Worm (Caenorhabditis elegans) whole organism, late embryonic: ENCODE data around the gene F28F9.3.

Experiments
- C08G9.2 ChIP-seq: sonication (generic microtip); optimal IDR thresholded peaks from 2 replicates; lab custom pipeline; 2016; ENCODE audit warnings: mild to moderate bottlenecking, missing genetic modification characterization, moderate library complexity, missing compliant biosample characterization
- C38D4.7 ChIP-seq: fragments of 200-800 bp; sonication (Bioruptor generic); optimal IDR thresholded peaks from 2 replicates; lab custom pipeline; 2018; ENCODE audit warnings: mild to moderate bottlenecking, missing genetic modification characterization, moderate library complexity, missing compliant biosample characterization
- K02D7.2 ChIP-seq: sonication (generic microtip); optimal IDR thresholded peaks from 2 replicates; lab custom pipeline; 2017; ENCODE audit warnings: mild to moderate bottlenecking, missing genetic modification characterization, missing compliant biosample characterization
- Y22D7AL.16 ChIP-seq: sonication (generic microtip); optimal IDR thresholded peaks from 2 replicates; lab custom pipeline; 2016; ENCODE audit warnings: missing genetic modification characterization, missing compliant biosample characterization
- ahr-1 ChIP-seq: sonication (generic microtip); optimal IDR thresholded peaks from 2 replicates; lab custom pipeline; 2016; ENCODE audit warnings: missing genetic modification characterization, missing compliant biosample characterization
- ceh-14 ChIP-seq: sonication (generic microtip); optimal IDR thresholded peaks from 2 replicates; lab custom pipeline; 2016; ENCODE audit warnings: missing genotype, missing genetic modification characterization, missing compliant biosample characterization
- ceh-18 ChIP-seq: sonication (generic microtip); optimal IDR thresholded peaks from 2 replicates; lab custom pipeline; 2016; ENCODE audit warnings: missing genetic modification characterization, missing compliant biosample characterization
- ceh-19 ChIP-seq: fragments of 200-800 bp; sonication (Bioruptor generic); optimal IDR thresholded peaks from 2 replicates; lab custom pipeline; 2018; ENCODE audit warnings: mild to moderate bottlenecking, missing genetic modification characterization, missing compliant biosample characterization
- ceh-2 ChIP-seq: sonication (generic microtip); optimal IDR thresholded peaks from 2 replicates; lab custom pipeline; 2016; ENCODE audit warnings: missing genotype, missing genetic modification characterization, missing compliant biosample characterization
- ceh-31 ChIP-seq: sonication (generic microtip); optimal IDR thresholded peaks from 2 replicates; lab custom pipeline; 2016; ENCODE audit warnings: missing genetic modification characterization, missing compliant biosample characterization
- ceh-45 ChIP-seq: fragments of 200-800 bp; sonication (Bioruptor generic); IDR thresholded peaks from 2 replicates; pipeline ENCODE4 v1.3.6; 2022; ENCODE audit warnings: missing genetic modification reagents, missing genetic modification characterization, missing compliant biosample characterization
- ceh-48 ChIP-seq: sonication (generic microtip); optimal IDR thresholded peaks from 2 replicates; lab custom pipeline; 2016; ENCODE audit warnings: missing genetic modification characterization, inconsistent platforms, missing compliant biosample characterization
- ceh-9 ChIP-seq: sonication (generic microtip); optimal IDR thresholded peaks from 2 replicates; lab custom pipeline; 2016; ENCODE audit warnings: mild to moderate bottlenecking, missing genetic modification characterization, inconsistent platforms, missing compliant biosample characterization
- elt-2 ChIP-seq: sonication (generic microtip); optimal IDR thresholded peaks from 2 replicates; lab custom pipeline; 2016; ENCODE audit warnings: missing genetic modification reagents, missing genetic modification characterization, missing compliant biosample characterization
- elt-4 ChIP-seq: sonication (generic microtip); optimal IDR thresholded peaks from 2 replicates; lab custom pipeline; 2016; ENCODE audit warnings: missing genetic modification characterization, missing compliant biosample characterization
- ets-4 ChIP-seq: sonication (generic microtip); optimal IDR thresholded peaks from 2 replicates; lab custom pipeline; 2016; ENCODE audit warnings: missing genetic modification characterization, missing compliant biosample characterization
- eyg-1 ChIP-seq: sonication (generic microtip); optimal IDR thresholded peaks from 2 replicates; lab custom pipeline; 2016; ENCODE audit warnings: missing genotype, missing genetic modification characterization, missing compliant biosample characterization
- fkh-10 ChIP-seq: fragments of 150-350 bp; optimal IDR thresholded peaks from 2 replicates; lab custom pipeline; 2014; ENCODE audit warnings: missing biosample characterization, missing genetic modification reagents, missing genetic modification characterization
- hlh-13 ChIP-seq: fragments of 200-800 bp; sonication (Bioruptor generic); optimal IDR thresholded peaks from 2 replicates; lab custom pipeline; 2018; ENCODE audit warnings: mild to moderate bottlenecking, missing genetic modification characterization, missing compliant biosample characterization
- hlh-30 ChIP-seq: sonication (generic microtip); optimal IDR thresholded peaks from 2 replicates; lab custom pipeline; 2017; ENCODE audit warnings: antibody characterized with exemption, missing genetic modification characterization, missing compliant biosample characterization; ENCODE audit not compliant: insufficient read depth
- hlh-6 ChIP-seq: sonication (generic microtip); optimal IDR thresholded peaks from 2 replicates; lab custom pipeline; 2016; ENCODE audit warnings: missing genotype, missing genetic modification characterization, missing compliant biosample characterization
- hlh-8 ChIP-seq: sonication (generic microtip); optimal IDR thresholded peaks from 2 replicates; lab custom pipeline; 2016; ENCODE audit warnings: missing genotype, missing genetic modification characterization, missing compliant biosample characterization
- lim-6 ChIP-seq: sonication (generic microtip); optimal IDR thresholded peaks from 2 replicates; lab custom pipeline; 2016; ENCODE audit warnings: missing genetic modification characterization, missing compliant biosample characterization
- lin-11 ChIP-seq: fragments of 200-800 bp; sonication (Bioruptor generic); optimal IDR thresholded peaks from 2 replicates; lab custom pipeline; 2018; ENCODE audit warnings: mild to moderate bottlenecking, missing genetic modification characterization, missing compliant biosample characterization
- madf-2 ChIP-seq: sonication (generic microtip); optimal IDR thresholded peaks from 2 replicates; lab custom pipeline; 2017; ENCODE audit warnings: missing genetic modification characterization, missing compliant biosample characterization
- nfya-1 ChIP-seq: sonication (generic microtip); optimal IDR thresholded peaks from 2 replicates; lab custom pipeline; 2017; ENCODE audit warnings: missing genetic modification characterization, mild to moderate bottlenecking, missing compliant biosample characterization, antibody characterized with exemption, moderate library complexity
- nhr-232 ChIP-seq: sonication (generic microtip); optimal IDR thresholded peaks from 2 replicates; lab custom pipeline; 2016; ENCODE audit warnings: missing genetic modification characterization, missing compliant biosample characterization
- npax-4 ChIP-seq: sonication (generic microtip); optimal IDR thresholded peaks from 2 replicates; lab custom pipeline; 2016; ENCODE audit warnings: missing genetic modification characterization, missing compliant biosample characterization
- pha-4 ChIP-seq: fragments of 150-350 bp; optimal IDR thresholded peaks from 2 replicates; lab custom pipeline; 2018; ENCODE audit warnings: missing biosample characterization, missing genetic modification reagents, missing genetic modification characterization
- ref-2 ChIP-seq: sonication (generic microtip); optimal IDR thresholded peaks from 2 replicates; lab custom pipeline; 2016; ENCODE audit warnings: missing genetic modification characterization, missing compliant biosample characterization
- sox-2 ChIP-seq: fragments of 200-800 bp; sonication (Bioruptor generic); IDR thresholded peaks from 2 replicates; pipeline ENCODE4 v1.3.6; 2022; ENCODE audit warnings: missing genetic modification reagents, missing genetic modification characterization, missing compliant biosample characterization
- syd-9 ChIP-seq: sonication (generic microtip); optimal IDR thresholded peaks from 2 replicates; lab custom pipeline; 2016; ENCODE audit warnings: mild to moderate bottlenecking, missing genetic modification characterization, moderate library complexity, missing compliant biosample characterization
- tbx-2 ChIP-seq: sonication (generic microtip); optimal IDR thresholded peaks from 2 replicates; lab custom pipeline; 2016; ENCODE audit warnings: missing genetic modification characterization, missing compliant biosample characterization
- tbx-7 ChIP-seq: sonication (generic microtip); optimal IDR thresholded peaks from 2 replicates; lab custom pipeline; 2016; ENCODE audit warnings: missing genotype, missing genetic modification characterization, missing compliant biosample characterization
- ttx-3 ChIP-seq: sonication (generic microtip); optimal IDR thresholded peaks from 2 replicates; lab custom pipeline; 2016; ENCODE audit warnings: missing genetic modification reagents, missing genetic modification characterization, missing compliant biosample characterization
- unc-3 ChIP-seq, 2 experiments: fragments of 200-800 bp in 1 of 2; sonication (Bioruptor generic) in 1 of 2; sonication (generic microtip) in 1 of 2; conservative IDR thresholded peaks in 1 of 2; optimal IDR thresholded peaks in 1 of 2; 2 replicates each; pipeline versions ENCODE4 v1.3.6 to Lab custom; 2016 to 2022; ENCODE audit warnings: missing compliant biosample characterization in 2 of 2, missing genetic modification characterization in 2 of 2, missing genetic modification reagents in 1 of 2
- unc-42 ChIP-seq: sonication (generic microtip); optimal IDR thresholded peaks from 2 replicates; lab custom pipeline; 2016; ENCODE audit warnings: missing genotype, missing genetic modification characterization, missing compliant biosample characterization
- ztf-16 ChIP-seq: sonication (generic microtip); optimal IDR thresholded peaks from 2 replicates; lab custom pipeline; 2017; ENCODE audit warnings: missing genetic modification characterization, missing compliant biosample characterization

Gene F28F9.3

DNA sequence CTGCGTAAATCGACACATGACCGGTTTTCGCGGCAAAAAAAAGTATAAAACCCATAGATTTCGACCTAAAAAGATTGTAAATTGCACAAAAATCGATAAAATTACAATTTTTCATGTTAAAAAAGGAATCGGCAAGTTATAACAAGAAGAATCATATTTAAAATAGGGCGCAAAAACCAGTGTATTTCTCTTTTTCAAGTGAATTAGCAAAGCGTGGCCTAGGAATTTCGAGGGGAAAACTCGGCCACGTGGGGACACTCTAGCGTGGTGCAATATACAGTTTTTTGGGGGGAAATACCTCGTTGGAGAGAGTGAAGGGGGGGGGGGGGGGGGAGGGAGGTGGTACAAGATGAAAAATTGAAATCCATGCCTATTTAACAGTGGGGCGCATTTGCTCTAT is 19.1 kb upstream of the F28F9.3 start:
- TF ChIP-seq nfya-1 (tag; lab: Kevin White, UChicago) (no peak), elt-4 (tag; lab: Kevin White, UChicago) (no peak), hlh-6 (no peak), ceh-9 (tag; lab: Kevin White, UChicago) (no peak), ceh-31 (tag; lab: Kevin White, UChicago) (peak; percentile 4), tbx-7 (tag; lab: Kevin White, UChicago) (no peak)

DNA sequence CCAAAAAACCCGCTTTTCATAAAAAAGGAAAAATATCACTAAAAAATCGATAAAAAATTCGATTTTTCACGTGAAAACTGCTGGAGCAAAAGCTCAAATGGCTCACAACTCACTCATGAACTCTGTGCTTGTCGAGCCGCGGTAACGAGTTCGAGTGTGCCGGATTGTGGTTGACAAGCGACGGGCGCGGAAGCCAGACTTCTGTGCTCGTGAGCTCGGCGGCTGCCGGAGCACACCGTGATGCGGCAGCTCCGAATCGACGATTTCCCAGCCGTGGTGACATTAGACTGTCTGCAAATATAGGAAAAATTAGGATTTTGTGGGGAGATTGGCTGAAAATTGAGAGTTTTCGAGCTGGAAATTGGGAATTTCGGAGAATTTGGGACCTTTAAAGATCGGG is 13.9 kb upstream of the F28F9.3 start:
- TF ChIP-seq K02D7.2 (no peak), ceh-18 (tag; lab: Kevin White, UChicago) (no peak), ttx-3 (tag; lab: Kevin White, UChicago) (no peak), ceh-19 (GFP tag; lab: Kevin White, UChicago) (no peak), ets-4 (tag; lab: Kevin White, UChicago) (no peak), hlh-30 (tag; lab: Kevin White, UChicago) (no peak), syd-9 (no peak), nfya-1 (tag; lab: Kevin White, UChicago) (no peak), sox-2 (no peak), npax-4 (tag; lab: Kevin White, UChicago) (no peak), C08G9.2 (tag; lab: Kevin White, UChicago) (no peak), madf-2 (tag; lab: Kevin White, UChicago) (no peak), pha-4 (tag; lab: Kevin White, UChicago) (no peak), unc-42 (tag; lab: Kevin White, UChicago) (no peak), C38D4.7 (GFP tag; lab: Kevin White, UChicago) (no peak), Y22D7AL.16 (tag; lab: Kevin White, UChicago) (no peak), lin-11 (no peak), ceh-31 (tag; lab: Kevin White, UChicago) (no peak), ceh-2 (tag; lab: Kevin White, UChicago) (no peak)

DNA sequence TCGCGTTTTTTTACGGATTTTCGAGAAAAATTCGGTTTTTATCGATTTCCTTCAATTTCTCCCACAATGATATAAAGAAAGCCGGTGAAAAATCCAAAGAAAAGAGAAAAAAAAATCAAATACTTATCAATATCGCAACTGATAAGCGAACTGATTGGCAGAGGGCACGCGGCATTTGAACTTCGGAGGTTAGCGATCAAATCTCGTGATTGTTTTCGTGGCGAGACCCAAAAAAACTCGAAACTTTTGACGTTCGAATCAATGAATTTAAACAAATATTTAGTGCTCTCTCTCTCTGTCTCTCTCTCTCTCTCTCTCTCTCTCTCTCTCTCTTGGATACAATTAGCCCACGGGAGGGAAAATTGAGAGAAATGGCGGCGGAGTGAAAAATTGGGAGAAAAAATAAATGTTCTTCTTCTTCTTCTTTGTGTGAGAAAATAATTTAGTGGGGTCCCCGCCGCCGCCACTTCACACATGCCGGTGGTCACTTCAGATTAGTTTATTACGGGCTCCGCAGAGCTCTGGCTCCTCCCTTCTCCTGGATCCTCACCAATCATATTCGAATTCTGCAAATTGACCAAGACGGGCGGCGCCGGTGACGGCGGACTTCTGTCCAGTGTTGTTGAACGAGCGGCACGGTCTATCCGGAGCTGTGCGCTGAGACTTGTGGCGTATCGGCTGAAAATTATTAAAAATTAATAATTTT is 12.0 kb upstream of the F28F9.3 start:
- TF ChIP-seq elt-2 (tag; lab: Kevin White, UChicago) (peak; percentile 20), ceh-48 (no peak)

DNA sequence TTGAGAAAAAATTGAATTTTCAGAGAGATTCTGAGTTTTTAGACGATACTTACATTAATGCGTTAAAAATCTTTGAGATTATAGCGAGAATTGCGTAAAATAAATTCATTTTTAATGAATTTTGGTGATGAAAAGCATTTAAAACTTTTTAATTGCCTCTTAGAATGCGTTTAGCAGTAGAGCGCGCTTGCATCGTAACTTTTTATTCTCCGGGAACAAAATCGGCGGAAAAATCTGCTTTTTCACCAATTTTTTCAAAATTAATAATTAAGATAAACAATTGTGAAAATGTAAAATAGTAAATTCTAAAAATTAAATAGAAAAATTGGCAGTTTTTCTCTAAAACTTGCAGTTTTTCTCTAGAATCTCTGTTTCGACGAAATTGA is 11.4 kb upstream of the F28F9.3 start:
- no peak for TF ChIP-seq eyg-1 (tag; lab: Kevin White, UChicago)
- no peak for TF ChIP-seq ceh-14 (tag; lab: Kevin White, UChicago)
- no peak for TF ChIP-seq ceh-18 (tag; lab: Kevin White, UChicago)
- no peak for TF ChIP-seq nhr-232 (tag; lab: Kevin White, UChicago)
- no peak for TF ChIP-seq ceh-45 (GFP tag; lab: Robert Waterston, UW)
- no peak for TF ChIP-seq C08G9.2 (tag; lab: Kevin White, UChicago)
- TF ChIP-seq hlh-6: no peak
- no peak for TF ChIP-seq fkh-10 (GFP tag; lab: Kevin White, UChicago)
- no peak for TF ChIP-seq lim-6 (tag; lab: Kevin White, UChicago)
- no peak for TF ChIP-seq hlh-13 (GFP tag; lab: Kevin White, UChicago)
- TF ChIP-seq hlh-8 (tag; lab: Kevin White, UChicago): no peak
- no peak for TF ChIP-seq ref-2 (tag; lab: Kevin White, UChicago)
- no peak for TF ChIP-seq ztf-16 (tag; lab: Kevin White, UChicago)
- no peak for TF ChIP-seq elt-2 (tag; lab: Kevin White, UChicago)
- no peak for TF ChIP-seq tbx-2
- TF ChIP-seq nfya-1 (tag; lab: Kevin White, UChicago): no peak
- TF ChIP-seq unc-42 (tag; lab: Kevin White, UChicago): no peak
- no peak for TF ChIP-seq unc-3 (GFP tag; conservative IDR thresholded peaks at IDR 0.05; lab: Robert Waterston, UW)
- TF ChIP-seq unc-3 (tag; optimal IDR thresholded peaks at IDR 0.05; lab: Kevin White, UChicago): no peak
- TF ChIP-seq ceh-19 (GFP tag; lab: Kevin White, UChicago): no peak
- TF ChIP-seq ahr-1 (tag; lab: Kevin White, UChicago): no peak
